Worm (Caenorhabditis elegans): Measurements from ENCODE around the gene famh-136.

Gene famh-136

DNA sequence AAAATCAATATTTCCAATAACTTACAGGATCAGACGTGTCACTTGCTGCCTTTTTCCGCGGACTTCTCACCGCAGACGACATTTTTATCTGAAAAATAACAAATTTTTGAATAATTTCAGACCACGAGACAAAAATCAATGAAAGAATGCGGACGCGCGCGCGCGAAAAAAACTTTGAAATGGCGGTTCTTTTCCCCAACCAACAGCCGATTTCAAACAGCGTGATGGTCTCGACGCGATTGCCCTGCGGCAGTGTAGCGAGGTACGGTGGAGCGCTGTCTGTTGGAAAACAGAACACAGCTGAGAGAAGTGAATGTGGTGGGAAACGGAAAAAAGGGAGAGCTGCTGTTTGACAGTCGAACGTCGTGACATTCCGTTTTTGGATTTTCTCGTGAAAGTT is 16.5 kb downstream of the famh-136 start, which contains the start of gene lin-9 (continued):
- TF ChIP-seq nhr-27 (tag; optimal IDR thresholded peaks at IDR 0.05) (no peak), Y56A3A.18 (GFP tag; IDR thresholded peaks at IDR 0.05) (peak; percentile 85), tbp1 (GFP tag; optimal IDR thresholded peaks at IDR 0.05) (peak; percentile 75), B0336.3 (GFP tag; IDR thresholded peaks at IDR 0.05) (peak; percentile 99), athp-1 (tag; optimal IDR thresholded peaks at IDR 0.05) (peak; percentile 97), C17E4.6 (GFP tag; IDR thresholded peaks at IDR 0.05) (peak; percentile 95), ets-4 (GFP tag; optimal IDR thresholded peaks at IDR 0.05) (peak; percentile 39), ceh-58 (GFP tag; IDR thresholded peaks at IDR 0.05) (no peak), dox-1 (GFP tag; IDR thresholded peaks at IDR 0.05) (peak; percentile 99), zim-3 (tag; optimal IDR thresholded peaks at IDR 0.05) (no peak), let-607 (tag; optimal IDR thresholded peaks at IDR 0.05) (peak; percentile 88 to 91), bed-1 (GFP tag; IDR thresholded peaks at IDR 0.05) (no peak), sptf-2 (GFP tag; optimal IDR thresholded peaks at IDR 0.05) (no peak), F49E8.2 (tag; optimal IDR thresholded peaks at IDR 0.05; ENCODE audit: insufficient read depth) (peak; percentile 59), Y53F4B.3 (GFP tag; IDR thresholded peaks at IDR 0.05) (no peak), T07F8.4 (tag; optimal IDR thresholded peaks at IDR 0.05) (peak; percentile 19), ceh-27 (GFP tag; optimal IDR thresholded peaks at IDR 0.05) (peak; percentile 96), nhr-120 (GFP tag; IDR thresholded peaks at IDR 0.05) (no peak), attf-5 (GFP tag; optimal IDR thresholded peaks at IDR 0.05) (peak; percentile 95), lin-35 (GFP tag; optimal IDR thresholded peaks at IDR 0.05) (peak; percentile 85 to 96 (median 86)), unc-130 (GFP tag; optimal IDR thresholded peaks at IDR 0.05) (peak; percentile 93), ceh-100 (GFP tag; IDR thresholded peaks at IDR 0.05) (peak; percentile 79), tbx-9 (tag; optimal IDR thresholded peaks at IDR 0.05; ENCODE audit: borderline replicate concordance) (no peak), mes-4 (tag; optimal IDR thresholded peaks at IDR 0.05) (no peak), dpl-1 (GFP tag; optimal IDR thresholded peaks at IDR 0.05) (peak; percentile 97), madf-10 (tag; optimal IDR thresholded peaks at IDR 0.05) (peak; percentile 86), Y67H2A.10 (GFP tag; conservative IDR thresholded peaks at IDR 0.05) (peak; percentile 82), mxl-1 (tag; optimal IDR thresholded peaks at IDR 0.05) (no peak), snpc-4 (GFP tag; optimal IDR thresholded peaks at IDR 0.05) (peak; percentile 43), snpc-4 (tag; optimal IDR thresholded peaks at IDR 0.05) (peak; percentile 68 to 84 (median 78)), nhr-179 (tag; optimal IDR thresholded peaks at IDR 0.05) (no peak), ceh-79 (tag; optimal IDR thresholded peaks at IDR 0.05) (peak; percentile 65), ztf-6 (GFP tag; IDR thresholded peaks at IDR 0.05) (0 out of 2 replicates have a peak, but pooled peaks have one; percentile 40), madf-6 (GFP tag; IDR thresholded peaks at IDR 0.05) (peak; percentile 99), hlh-12 (tag; optimal IDR thresholded peaks at IDR 0.05) (no peak), nfya-1 (tag; optimal IDR thresholded peaks at IDR 0.05; ENCODE audit: borderline replicate concordance, insufficient read depth) (no peak), attf-3 (GFP tag; conservative IDR thresholded peaks at IDR 0.05) (peak; percentile 85), lag-1 (GFP tag; IDR thresholded peaks at IDR 0.05) (no peak), let-526 (GFP tag; IDR thresholded peaks at IDR 0.05) (0 out of 2 replicates have a peak, but pooled peaks have one; percentile 65), cebp-2 (GFP tag; IDR thresholded peaks at IDR 0.05) (0 out of 2 replicates have a peak, but pooled peaks have one; percentile 28), him-1 (tag; optimal IDR thresholded peaks at IDR 0.05) (peak; percentile 59), madf-3 (GFP tag; IDR thresholded peaks at IDR 0.05) (peak; percentile 96), nhr-80 (tag; optimal IDR thresholded peaks at IDR 0.05) (peak; percentile 76), fkh-3 (tag; optimal IDR thresholded peaks at IDR 0.05) (no peak), mcd-1 (GFP tag; IDR thresholded peaks at IDR 0.05) (peak; percentile 97), ztf-3 (GFP tag; optimal IDR thresholded peaks at IDR 0.05) (peak; percentile 70), chd-7 (tag; optimal IDR thresholded peaks at IDR 0.05) (peak; percentile 87), Y95B8A.8 (GFP tag; IDR thresholded peaks at IDR 0.05) (peak; percentile 93), F57C9.4 (tag; optimal IDR thresholded peaks at IDR 0.05) (peak; percentile 57)

Data from whole organism, young adult.